Worm (Caenorhabditis elegans) whole organism, L1 larva: Measurements from ENCODE around the gene ral-1.

Experiments
- C16A3.4 ChIP-seq: fragments of 150-350 bp; optimal IDR thresholded peaks from 2 replicates; lab custom pipeline; 2014; ENCODE audit warnings: missing biosample characterization, missing genetic modification characterization
- C34B4.2 ChIP-seq: sonication (generic microtip); optimal IDR thresholded peaks from 2 replicates; lab custom pipeline; 2017; ENCODE audit warnings: mild to moderate bottlenecking, missing genetic modification characterization, missing compliant biosample characterization
- F16B12.6 ChIP-seq: fragments of 150-350 bp; optimal IDR thresholded peaks from 2 replicates; lab custom pipeline; 2014; ENCODE audit warnings: missing biosample characterization, missing genetic modification characterization
- aha-1 ChIP-seq: fragments of 150-350 bp; optimal IDR thresholded peaks from 2 replicates; lab custom pipeline; 2014; ENCODE audit warnings: missing biosample characterization, missing genetic modification characterization
- alr-1 ChIP-seq: fragments of 200-800 bp; sonication (Bioruptor generic); optimal IDR thresholded peaks from 2 replicates; lab custom pipeline; 2018; ENCODE audit warnings: borderline replicate concordance, mild to moderate bottlenecking, missing genetic modification characterization, missing compliant biosample characterization
- aly-2 ChIP-seq: fragments of 150-350 bp; optimal IDR thresholded peaks from 2 replicates; lab custom pipeline; 2014; ENCODE audit warnings: missing biosample characterization, missing genetic modification characterization
- ceh-82 ChIP-seq, 3 experiments: fragments of 150-350 bp in 1 of 3; sonication (generic microtip) in 2 of 3; optimal IDR thresholded peaks; 2 replicates each; lab custom pipeline; 2014 to 2017; ENCODE audit warnings: missing biosample characterization in 3 of 3, missing genetic modification characterization in 3 of 3
- ces-1 ChIP-seq: fragments of 150-350 bp; optimal IDR thresholded peaks from 2 replicates; lab custom pipeline; 2014; ENCODE audit warnings: missing biosample characterization, missing genetic modification reagents, missing genetic modification characterization
- dsc-1 ChIP-seq: sonication (generic microtip); optimal IDR thresholded peaks from 2 replicates; lab custom pipeline; 2016; ENCODE audit warnings: mild to moderate bottlenecking, missing genetic modification characterization, missing compliant biosample characterization
- egl-13 ChIP-seq: sonication (generic microtip); optimal IDR thresholded peaks from 2 replicates; lab custom pipeline; 2016; ENCODE audit warnings: missing genotype, missing genetic modification reagents, missing genetic modification characterization, missing compliant biosample characterization
- elt-2 ChIP-seq: sonication (generic microtip); optimal IDR thresholded peaks from 2 replicates; lab custom pipeline; 2016; ENCODE audit warnings: missing genetic modification characterization, mild to moderate bottlenecking, inconsistent platforms, missing compliant biosample characterization, missing genetic modification reagents
- elt-3 ChIP-seq, 6 experiments: fragments of 150-350 bp in 1 of 6; sonication (generic microtip); optimal IDR thresholded peaks; 2 replicates each; lab custom pipeline; 2017 to 2018; ENCODE audit warnings: missing biosample characterization in 6 of 6, missing genetic modification characterization in 6 of 6, inconsistent platforms in 1 of 6
- fkh-10 ChIP-seq: sonication (generic microtip); optimal IDR thresholded peaks from 2 replicates; lab custom pipeline; 2017; ENCODE audit warnings: missing biosample characterization, missing genetic modification reagents, missing genetic modification characterization
- fos-1 ChIP-seq: fragments of 150-350 bp; optimal IDR thresholded peaks from 2 replicates; lab custom pipeline; 2014; ENCODE audit warnings: missing biosample characterization, missing genetic modification characterization
- grh-1 ChIP-seq: fragments of 200-800 bp; sonication (Bioruptor generic); IDR thresholded peaks from 2 replicates; pipeline ENCODE4 v1.3.6; 2022; ENCODE audit warnings: missing genetic modification reagents, missing genetic modification characterization, missing compliant biosample characterization
- hlh-4 ChIP-seq: sonication (generic microtip); optimal IDR thresholded peaks from 2 replicates; lab custom pipeline; 2016; ENCODE audit warnings: mild to moderate bottlenecking, missing genetic modification characterization, missing compliant biosample characterization
- isw-1 ChIP-seq: fragments of 200-800 bp; sonication (Bioruptor generic); IDR thresholded peaks from 2 replicates; pipeline ENCODE4 v1.3.6; 2022; ENCODE audit warnings: missing genetic modification characterization, missing compliant biosample characterization
- jun-1 ChIP-seq: fragments of 150-350 bp; optimal IDR thresholded peaks from 2 replicates; lab custom pipeline; 2014; ENCODE audit warnings: missing biosample characterization, missing genetic modification reagents, missing genetic modification characterization
- lin-14 ChIP-seq: fragments of 200-800 bp; sonication (Bioruptor generic); optimal IDR thresholded peaks from 2 replicates; lab custom pipeline; 2018; ENCODE audit warnings: mild to moderate bottlenecking, missing genetic modification characterization, moderate library complexity, missing compliant biosample characterization
- lin-15B ChIP-seq: fragments of 150-350 bp; sonication (generic microtip); optimal IDR thresholded peaks from 3 replicates; lab custom pipeline; 2014; ENCODE audit warnings: missing biosample characterization, missing genetic modification characterization
- lin-35 ChIP-seq, 2 experiments: fragments of 150-350 bp; optimal IDR thresholded peaks; 2 replicates each; lab custom pipeline; 2014; ENCODE audit warnings: missing biosample characterization in 2 of 2, missing genetic modification characterization in 2 of 2, missing genetic modification reagents in 2 of 2
- lin-39 ChIP-seq: fragments of 150-350 bp; optimal IDR thresholded peaks from 2 replicates; lab custom pipeline; 2014; ENCODE audit warnings: missing biosample characterization, missing genetic modification reagents, missing genetic modification characterization
- lir-3 ChIP-seq: sonication (generic microtip); optimal IDR thresholded peaks from 2 replicates; lab custom pipeline; 2016; ENCODE audit warnings: mild to moderate bottlenecking, missing genetic modification characterization, moderate library complexity, missing compliant biosample characterization; ENCODE audit not compliant: poor library complexity
- mab-9 ChIP-seq: fragments of 200-800 bp; sonication (Bioruptor generic); IDR thresholded peaks from 2 replicates; pipeline ENCODE4 v1.3.6; 2022; ENCODE audit warnings: missing genetic modification reagents, missing genetic modification characterization, missing compliant biosample characterization
- mdl-1 ChIP-seq, 2 experiments: fragments of 150-350 bp; optimal IDR thresholded peaks; 2 replicates each; lab custom pipeline; 2014 to 2017; ENCODE audit warnings: missing biosample characterization in 2 of 2, missing genetic modification characterization in 2 of 2, inconsistent platforms in 1 of 2
- mef-2 ChIP-seq: fragments of 150-350 bp; optimal IDR thresholded peaks from 2 replicates; lab custom pipeline; 2014; ENCODE audit warnings: missing biosample characterization, missing genetic modification characterization
- mep-1 ChIP-seq: fragments of 150-350 bp; optimal IDR thresholded peaks from 2 replicates; lab custom pipeline; 2014; ENCODE audit warnings: missing biosample characterization, missing genetic modification characterization
- nhr-11 ChIP-seq: fragments of 150-350 bp; optimal IDR thresholded peaks from 2 replicates; lab custom pipeline; 2014; ENCODE audit warnings: missing biosample characterization, missing genetic modification characterization
- nhr-12 ChIP-seq: sonication (generic microtip); optimal IDR thresholded peaks from 2 replicates; lab custom pipeline; 2017; ENCODE audit warnings: missing biosample characterization, missing genetic modification characterization
- nhr-19 ChIP-seq: fragments of 200-800 bp; sonication (Bioruptor generic); conservative IDR thresholded peaks from 2 replicates; pipeline ENCODE4 v1.3.6; 2022; ENCODE audit warnings: missing genetic modification characterization, missing compliant biosample characterization
- nhr-237 ChIP-seq: fragments of 150-350 bp; optimal IDR thresholded peaks from 2 replicates; lab custom pipeline; 2014; ENCODE audit warnings: missing biosample characterization, missing genetic modification characterization
- nhr-28 ChIP-seq: fragments of 150-350 bp; optimal IDR thresholded peaks from 2 replicates; lab custom pipeline; 2014; ENCODE audit warnings: missing biosample characterization, missing genetic modification characterization
- nhr-47 ChIP-seq: sonication (generic microtip); optimal IDR thresholded peaks from 2 replicates; lab custom pipeline; 2016; ENCODE audit warnings: mild to moderate bottlenecking, missing genetic modification characterization, moderate library complexity, missing compliant biosample characterization
- nhr-76 ChIP-seq: sonication (generic microtip); optimal IDR thresholded peaks from 2 replicates; lab custom pipeline; 2017; ENCODE audit warnings: missing biosample characterization, missing genetic modification characterization
- nhr-77 ChIP-seq: fragments of 150-350 bp; optimal IDR thresholded peaks from 2 replicates; lab custom pipeline; 2014; ENCODE audit warnings: missing biosample characterization, missing genetic modification characterization
- nhr-90 ChIP-seq: sonication (generic microtip); optimal IDR thresholded peaks from 2 replicates; lab custom pipeline; 2016; ENCODE audit warnings: mild to moderate bottlenecking, missing genetic modification characterization, missing compliant biosample characterization; ENCODE audit not compliant: poor library complexity
- pag-3 ChIP-seq: sonication (generic microtip); optimal IDR thresholded peaks from 2 replicates; lab custom pipeline; 2017; ENCODE audit warnings: missing genetic modification characterization, mild to moderate bottlenecking, missing compliant biosample characterization, antibody characterized with exemption, borderline replicate concordance; ENCODE audit not compliant: insufficient read depth
- pqm-1 ChIP-seq: sonication (generic microtip); optimal IDR thresholded peaks from 3 replicates; lab custom pipeline; 2017; ENCODE audit warnings: missing biosample characterization, missing genetic modification characterization
- rnt-1 ChIP-seq: sonication (generic microtip); optimal IDR thresholded peaks from 2 replicates; lab custom pipeline; 2016; ENCODE audit warnings: mild to moderate bottlenecking, missing genetic modification characterization, moderate library complexity, missing compliant biosample characterization
- snpc-4 ChIP-seq: fragments of 150-350 bp; optimal IDR thresholded peaks from 2 replicates; lab custom pipeline; 2014; ENCODE audit warnings: missing biosample characterization, missing genetic modification characterization
- sox-4 ChIP-seq: sonication (generic microtip); optimal IDR thresholded peaks from 2 replicates; lab custom pipeline; 2016; ENCODE audit warnings: missing genetic modification characterization, missing compliant biosample characterization
- tbx-2 ChIP-seq: sonication (generic microtip); optimal IDR thresholded peaks from 2 replicates; lab custom pipeline; 2016; ENCODE audit warnings: missing genetic modification characterization, missing compliant biosample characterization
- tlp-1 ChIP-seq: fragments of 150-350 bp; optimal IDR thresholded peaks from 2 replicates; lab custom pipeline; 2014; ENCODE audit warnings: missing biosample characterization, missing genetic modification characterization
- unc-130 ChIP-seq: fragments of 150-350 bp; optimal IDR thresholded peaks from 2 replicates; lab custom pipeline; 2017; ENCODE audit warnings: missing biosample characterization, missing genetic modification characterization, inconsistent platforms
- unc-62 ChIP-seq: fragments of 150-350 bp; optimal IDR thresholded peaks from 2 replicates; lab custom pipeline; 2014; ENCODE audit warnings: missing biosample characterization, missing genetic modification reagents, missing genetic modification characterization
- vab-15 ChIP-seq: sonication (generic microtip); optimal IDR thresholded peaks from 2 replicates; lab custom pipeline; 2017; ENCODE audit warnings: missing genotype, mild to moderate bottlenecking, missing genetic modification characterization, missing compliant biosample characterization
- zip-4 ChIP-seq: fragments of 200-800 bp; sonication (Bioruptor generic); optimal IDR thresholded peaks from 2 replicates; lab custom pipeline; 2018; ENCODE audit warnings: mild to moderate bottlenecking, missing genetic modification characterization, moderate library complexity, missing compliant biosample characterization
- ztf-4 ChIP-seq: fragments of 150-350 bp; optimal IDR thresholded peaks from 2 replicates; lab custom pipeline; 2014; ENCODE audit warnings: missing biosample characterization, missing genetic modification characterization

The ral-1 gene

DNA sequence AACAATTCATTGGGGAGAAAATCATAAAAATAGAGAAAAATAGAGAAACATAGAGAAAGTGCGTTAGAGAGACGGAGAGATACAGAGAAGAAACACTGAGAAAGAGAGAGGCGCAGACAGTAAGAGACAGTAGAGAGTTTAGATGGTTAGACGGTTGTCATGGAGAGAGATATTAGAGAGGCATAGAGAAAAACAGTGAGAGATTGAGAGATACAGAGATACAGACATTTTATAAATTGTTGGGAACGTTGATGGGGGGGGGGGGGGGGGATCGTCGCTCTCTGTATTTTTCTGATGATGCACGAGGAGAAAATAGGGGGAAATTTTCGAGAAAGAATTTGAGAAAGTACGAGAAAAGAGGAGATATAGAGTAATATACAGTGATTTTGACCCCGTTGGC is 31.8 kb upstream of the ral-1 start (continued):
- TF ChIP-seq hlh-4 (tag; lab: Kevin White, UChicago) (no peak), elt-2 (tag; lab: Kevin White, UChicago) (peak; percentile 52), rnt-1 (tag; lab: Kevin White, UChicago) (peak; percentile 85), nhr-77 (tag; lab: Kevin White, UChicago) (peak; percentile 40), C34B4.2 (no peak), nhr-90 (peak; percentile 94), tbx-2 (tag; lab: Kevin White, UChicago) (peak; percentile 85), nhr-19 (peak; percentile 91), lin-15B (tag; lab: Kevin White, UChicago) (no peak), elt-3 (tag; optimal IDR thresholded peaks at IDR 0.05; lab: Kevin White, UChicago) (peak in 3 of 6 experiments; percentile 2 to 68 (median 44)), alr-1 (tag; lab: Kevin White, UChicago) (no peak), lin-14 (GFP tag; lab: Kevin White, UChicago) (peak; percentile 93), zip-4 (GFP tag; lab: Kevin White, UChicago) (peak; percentile 57), grh-1 (peak; percentile 85), aha-1 (tag; lab: Kevin White, UChicago) (peak; percentile 52), F16B12.6 (tag; lab: Kevin White, UChicago) (peak; percentile 1), ces-1 (GFP tag; lab: Kevin White, UChicago) (no peak), jun-1 (tag; lab: Kevin White, UChicago) (peak; percentile 86)

DNA sequence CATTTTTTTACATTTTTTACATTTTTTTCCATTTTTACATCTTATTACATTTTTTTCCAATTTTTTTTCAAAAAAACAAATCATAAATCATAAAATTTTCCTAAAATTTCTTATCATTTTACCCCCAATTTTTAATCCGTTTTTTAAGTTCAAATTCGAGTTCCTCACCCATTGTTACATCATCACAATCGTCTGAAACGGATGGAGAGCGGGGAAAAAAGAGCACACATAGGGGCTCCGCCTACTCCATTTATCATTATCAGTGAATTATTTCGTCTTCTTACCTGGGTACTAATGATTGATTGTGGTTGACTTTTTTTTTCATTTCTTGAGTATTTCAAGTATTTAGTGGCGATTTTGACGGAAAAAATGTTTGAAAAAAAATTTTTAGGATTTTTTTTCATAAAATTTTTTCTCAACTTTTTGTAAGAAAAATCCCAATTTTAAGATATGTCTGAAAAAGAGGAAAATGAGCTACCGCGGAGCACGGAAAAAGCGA is 29.2 kb upstream of the ral-1 start, which contains the start of gene mfsd-8:
mfsd-8 (plus strand) TSS at position 449 of the 499 bp plus-strand sequence.
- TF ChIP-seq unc-130 (no peak), fkh-10 (GFP tag; lab: Kevin White, UChicago) (no peak), aly-2 (tag; lab: Kevin White, UChicago) (no peak), elt-2 (tag; lab: Kevin White, UChicago) (peak; percentile 84), ztf-4 (tag; lab: Kevin White, UChicago) (no peak), mdl-1 (tag; optimal IDR thresholded peaks at IDR 0.05; lab: Kevin White, UChicago) (no peak), nhr-237 (tag; lab: Kevin White, UChicago) (no peak), snpc-4 (no peak), C16A3.4 (tag; lab: Kevin White, UChicago) (no peak), nhr-19 (no peak), alr-1 (tag; lab: Kevin White, UChicago) (no peak), lin-39 (tag; lab: Kevin White, UChicago) (no peak), egl-13 (tag; lab: Kevin White, UChicago) (peak; percentile 17), fos-1 (tag; lab: Kevin White, UChicago) (no peak), unc-62 (GFP tag; lab: Kevin White, UChicago) (no peak), lir-3 (tag; lab: Kevin White, UChicago) (no peak), vab-15 (tag; lab: Kevin White, UChicago) (no peak), dsc-1 (tag; lab: Kevin White, UChicago) (no peak), nhr-28 (tag; lab: Kevin White, UChicago) (no peak), lin-35 (GFP tag; optimal IDR thresholded peaks at IDR 0.05; lab: Kevin White, UChicago) (peak in 1 of 2 experiments; percentile 11), ces-1 (GFP tag; lab: Kevin White, UChicago) (no peak), nhr-12 (tag; lab: Kevin White, UChicago) (no peak), nhr-47 (tag; lab: Kevin White, UChicago) (no peak), rnt-1 (tag; lab: Kevin White, UChicago) (no peak), lin-14 (GFP tag; lab: Kevin White, UChicago) (no peak)

DNA sequence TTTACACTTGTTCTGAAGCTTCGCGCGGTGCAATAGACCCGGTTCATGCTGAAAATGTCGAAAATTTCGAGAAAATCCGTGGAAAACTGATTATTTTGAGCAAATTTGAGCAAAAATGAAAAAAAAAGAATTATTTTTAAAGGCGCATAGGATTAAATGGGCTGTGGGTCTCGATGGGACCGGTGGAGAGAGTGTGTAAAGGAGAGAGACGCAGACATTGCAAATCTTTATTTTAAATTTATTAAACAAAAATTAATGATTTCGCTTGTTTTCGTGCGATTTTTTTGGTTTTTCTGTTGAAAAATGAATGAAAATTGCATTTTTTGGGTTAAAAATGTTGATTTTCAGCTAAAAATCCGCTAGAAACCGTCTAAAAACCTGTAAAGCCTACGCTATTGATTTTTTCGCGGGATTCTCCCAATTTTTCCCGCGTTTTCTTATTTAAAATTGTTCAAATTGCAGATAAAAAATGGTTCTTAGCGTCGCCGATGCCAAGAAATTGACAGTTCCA is 16.8 kb upstream of the ral-1 start, which contains the start of the genes Y53G8AR.8 and Y53G8AR.6:
Y53G8AR.8 (minus strand) TSS at position 48 of the 511 bp plus-strand sequence.
Y53G8AR.6 (plus strand) TSS at position 461 of the 511 bp plus-strand sequence.
- TF ChIP-seq tlp-1 (tag; lab: Kevin White, UChicago): no peak
- no peak for TF ChIP-seq mab-9 (GFP tag; lab: Robert Waterston, UW)
- no peak for TF ChIP-seq alr-1 (tag; lab: Kevin White, UChicago)
- 0 out of 2 replicates have a peak, but pooled peaks have one; percentile 3 for TF ChIP-seq nhr-19
- no peak for TF ChIP-seq nhr-76
- no peak for TF ChIP-seq sox-4 (tag; lab: Kevin White, UChicago)
- no peak for TF ChIP-seq mef-2 (tag; lab: Kevin White, UChicago)
- no peak for TF ChIP-seq C16A3.4 (tag; lab: Kevin White, UChicago)
- TF ChIP-seq pqm-1: no peak
- no peak for TF ChIP-seq egl-13 (tag; lab: Kevin White, UChicago)
- TF ChIP-seq mep-1 (tag; lab: Kevin White, UChicago): peak; percentile 55
- TF ChIP-seq pag-3 (tag; lab: Kevin White, UChicago): no peak
- TF ChIP-seq F16B12.6 (tag; lab: Kevin White, UChicago): peak; percentile 40
- TF ChIP-seq ceh-82 (tag; optimal IDR thresholded peaks at IDR 0.05; lab: Kevin White, UChicago): no peak
- peak; percentile 25; the same call in 1 of the 2 replicates for TF ChIP-seq isw-1 (GFP tag; lab: Robert Waterston, UW)
- TF ChIP-seq nhr-11: no peak
- TF ChIP-seq jun-1 (tag; lab: Kevin White, UChicago): no peak
